Worm (Caenorhabditis elegans) whole organism, late embryonic: ENCODE results near the gene F42A10.6.

Experiments
- ama-1 ChIP-seq: fragments of 150-350 bp; optimal IDR thresholded peaks from 2 replicates; lab custom pipeline; 2014
- ceh-6 ChIP-seq: fragments of 200-800 bp; sonication (Bioruptor generic); optimal IDR thresholded peaks from 2 replicates; lab custom pipeline; 2018; ENCODE audit warnings: mild to moderate bottlenecking, missing genetic modification characterization, missing compliant biosample characterization
- ceh-9 ChIP-seq: sonication (generic microtip); optimal IDR thresholded peaks from 2 replicates; lab custom pipeline; 2016; ENCODE audit warnings: mild to moderate bottlenecking, missing genetic modification characterization, inconsistent platforms, missing compliant biosample characterization
- hlh-8 ChIP-seq: sonication (generic microtip); optimal IDR thresholded peaks from 2 replicates; lab custom pipeline; 2016; ENCODE audit warnings: missing genotype, missing genetic modification characterization, missing compliant biosample characterization
- unc-3 ChIP-seq, 2 experiments: fragments of 200-800 bp in 1 of 2; sonication (Bioruptor generic) in 1 of 2; sonication (generic microtip) in 1 of 2; conservative IDR thresholded peaks in 1 of 2; optimal IDR thresholded peaks in 1 of 2; 2 replicates each; pipeline versions ENCODE4 v1.3.6 to Lab custom; 2016 to 2022; ENCODE audit warnings: missing compliant biosample characterization in 2 of 2, missing genetic modification characterization in 2 of 2, missing genetic modification reagents in 1 of 2

DNA sequence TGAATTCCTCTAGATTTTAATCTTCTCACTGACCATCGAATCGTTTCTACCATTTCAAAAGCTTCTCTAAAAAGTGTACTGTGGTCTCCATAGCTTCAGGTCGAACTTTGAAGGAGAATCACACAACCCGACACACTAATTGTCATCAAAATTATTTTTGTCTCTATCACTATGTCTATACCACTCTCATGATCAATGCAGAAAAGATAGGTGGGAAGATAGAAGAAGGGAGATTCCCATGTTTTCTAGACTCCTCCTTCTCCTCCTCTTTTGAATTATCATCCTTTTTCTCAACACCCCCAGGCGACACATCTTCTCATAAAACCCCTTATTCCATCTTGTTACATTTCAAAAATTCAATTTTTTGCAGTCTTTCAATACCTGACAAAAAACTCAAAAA is 30.8 kb downstream of the F42A10.6 start, which contains the start of gene Y42G9A.3:
- TF ChIP-seq ceh-6 (no peak), ama-1 (lab: Kevin White, UChicago) (no peak), hlh-8 (tag; lab: Kevin White, UChicago) (no peak), unc-3 (GFP tag; conservative IDR thresholded peaks at IDR 0.05; lab: Robert Waterston, UW) (no peak), unc-3 (tag; optimal IDR thresholded peaks at IDR 0.05; lab: Kevin White, UChicago) (no peak), ceh-9 (no peak)
